Worm (Caenorhabditis elegans): ENCODE results near the gene oma-1.

oma-1 gene

ce11 chrIV:8893746-8894145, 5.0 kb downstream of the oma-1 start, which contains the start of gene rad-54.L2:
Gene rad-54.L2 (plus strand): TSS chrIV:8894077.
- TF ChIP-seq ets-7 (tag; optimal IDR thresholded peaks at IDR 0.05) (no peak), B0310.2 (tag; optimal IDR thresholded peaks at IDR 0.05) (no peak), aly-1 (tag; optimal IDR thresholded peaks at IDR 0.05) (no peak), F13C5.2 (tag; optimal IDR thresholded peaks at IDR 0.05) (peak; percentile 7)

ce11 chrIV:8901346-8901745, 12.6 kb downstream of the oma-1 start, which contains the start of gene C27B7.5:
Gene C27B7.5 (plus strand): TSS chrIV:8901646.
- no peak for TF ChIP-seq tra-4 (tag; optimal IDR thresholded peaks at IDR 0.05)
- TF ChIP-seq sea-1 (GFP tag; conservative IDR thresholded peaks at IDR 0.05) = no peak
- TF ChIP-seq scrt-1 (GFP tag; IDR thresholded peaks at IDR 0.05) = no peak
- TF ChIP-seq aly-1 (tag; optimal IDR thresholded peaks at IDR 0.05) = no peak
- no peak for TF ChIP-seq tbx-11 (GFP tag; IDR thresholded peaks at IDR 0.05)
- TF ChIP-seq B0310.2 (tag; optimal IDR thresholded peaks at IDR 0.05) = no peak
- no peak for TF ChIP-seq ets-7 (tag; optimal IDR thresholded peaks at IDR 0.05)
- no peak for TF ChIP-seq ama-1 (optimal IDR thresholded peaks at IDR 0.05)

- TF ChIP-seq aly-1 (tag; optimal IDR thresholded peaks at IDR 0.05) (no peak), scrt-1 (GFP tag; IDR thresholded peaks at IDR 0.05) (no peak), B0310.2 (tag; optimal IDR thresholded peaks at IDR 0.05) (no peak), ceh-36 (tag; optimal IDR thresholded peaks at IDR 0.05) (no peak), ets-7 (tag; optimal IDR thresholded peaks at IDR 0.05) (no peak), flt-1 (GFP tag; IDR thresholded peaks at IDR 0.05) (no peak), ceh-13 (GFP tag; optimal IDR thresholded peaks at IDR 0.05) (no peak), ama-1 (optimal IDR thresholded peaks at IDR 0.05) (no peak), hmg-4 (GFP tag; optimal IDR thresholded peaks at IDR 0.05) (no peak), hmbx-1 (tag; optimal IDR thresholded peaks at IDR 0.05) (no peak), hnd-1 (tag; optimal IDR thresholded peaks at IDR 0.05) (no peak), F13C5.2 (tag; optimal IDR thresholded peaks at IDR 0.05) (no peak), tbx-37 (GFP tag; conservative IDR thresholded peaks at IDR 0.05) (no peak), sea-1 (GFP tag; conservative IDR thresholded peaks at IDR 0.05) (no peak), tra-4 (tag; optimal IDR thresholded peaks at IDR 0.05) (no peak), pes-1 (GFP tag; IDR thresholded peaks at IDR 0.05) (no peak), tbx-11 (GFP tag; IDR thresholded peaks at IDR 0.05) (no peak)
These were observed 17.4 kb downstream of the oma-1 start, which contains the start of gene C27B7.6 for ce11 chrIV:8906164-8906563. Gene C27B7.6 (minus strand): TSS chrIV:8906345.

ce11 chrIV:8906743-8907142, 18.0 kb downstream of the oma-1 start, which contains the start of gene C27B7.7:
Gene C27B7.7 (plus strand): TSS chrIV:8907043.
- TF ChIP-seq ceh-36 (tag; optimal IDR thresholded peaks at IDR 0.05) (no peak), flt-1 (GFP tag; IDR thresholded peaks at IDR 0.05) (no peak), sea-1 (GFP tag; conservative IDR thresholded peaks at IDR 0.05) (no peak), tbx-37 (GFP tag; conservative IDR thresholded peaks at IDR 0.05) (no peak), hmbx-1 (tag; optimal IDR thresholded peaks at IDR 0.05) (no peak), pes-1 (GFP tag; IDR thresholded peaks at IDR 0.05) (no peak), hnd-1 (tag; optimal IDR thresholded peaks at IDR 0.05) (no peak), scrt-1 (GFP tag; IDR thresholded peaks at IDR 0.05) (no peak)

ce11 chrIV:8914187-8914586, 25.4 kb downstream of the oma-1 start:
- no peak for TF ChIP-seq tbx-37 (GFP tag; conservative IDR thresholded peaks at IDR 0.05)
- TF ChIP-seq F13C5.2 (tag; optimal IDR thresholded peaks at IDR 0.05) = no peak
- no peak for TF ChIP-seq tra-4 (tag; optimal IDR thresholded peaks at IDR 0.05)
- no peak for TF ChIP-seq tbx-11 (GFP tag; IDR thresholded peaks at IDR 0.05)
- TF ChIP-seq ceh-13 (GFP tag; optimal IDR thresholded peaks at IDR 0.05) = no peak
- no peak for TF ChIP-seq pes-1 (GFP tag; IDR thresholded peaks at IDR 0.05)
- TF ChIP-seq ceh-36 (tag; optimal IDR thresholded peaks at IDR 0.05) = no peak
- TF ChIP-seq scrt-1 (GFP tag; IDR thresholded peaks at IDR 0.05) = no peak
- TF ChIP-seq aly-1 (tag; optimal IDR thresholded peaks at IDR 0.05) = no peak

ce11 chrIV:8916010-8916409, 27.2 kb downstream of the oma-1 start, which contains the start of gene C27B7.9:
Gene C27B7.9 (minus strand): TSS chrIV:8916110.
- no peak for TF ChIP-seq hmg-4 (GFP tag; optimal IDR thresholded peaks at IDR 0.05)

- no peak for TF ChIP-seq scrt-1 (GFP tag; IDR thresholded peaks at IDR 0.05)
- no peak for TF ChIP-seq flt-1 (GFP tag; IDR thresholded peaks at IDR 0.05)
- TF ChIP-seq F13C5.2 (tag; optimal IDR thresholded peaks at IDR 0.05) = no peak
- no peak for TF ChIP-seq ceh-13 (GFP tag; optimal IDR thresholded peaks at IDR 0.05)
- TF ChIP-seq tbx-11 (GFP tag; IDR thresholded peaks at IDR 0.05) = no peak
- TF ChIP-seq ets-7 (tag; optimal IDR thresholded peaks at IDR 0.05) = no peak
- TF ChIP-seq tra-4 (tag; optimal IDR thresholded peaks at IDR 0.05) = no peak
- no peak for TF ChIP-seq tbx-37 (GFP tag; conservative IDR thresholded peaks at IDR 0.05)
- TF ChIP-seq hnd-1 (tag; optimal IDR thresholded peaks at IDR 0.05) = no peak
- TF ChIP-seq aly-1 (tag; optimal IDR thresholded peaks at IDR 0.05) = no peak
- TF ChIP-seq B0310.2 (tag; optimal IDR thresholded peaks at IDR 0.05) = no peak
- no peak for TF ChIP-seq hmg-4 (GFP tag; optimal IDR thresholded peaks at IDR 0.05)
- TF ChIP-seq sea-1 (GFP tag; conservative IDR thresholded peaks at IDR 0.05) = no peak
- no peak for TF ChIP-seq hmbx-1 (tag; optimal IDR thresholded peaks at IDR 0.05)
- TF ChIP-seq pes-1 (GFP tag; IDR thresholded peaks at IDR 0.05) = no peak
- no peak for TF ChIP-seq ama-1 (optimal IDR thresholded peaks at IDR 0.05)
- no peak for TF ChIP-seq ceh-36 (tag; optimal IDR thresholded peaks at IDR 0.05)
These were observed 30.0 kb downstream of the oma-1 start, which contains the start of gene rap-1 for ce11 chrIV:8918790-8919189. Gene rap-1 (minus strand): TSS chrIV:8918890.

ce11 chrIV:8920284-8920806, 31.6 kb downstream of the oma-1 start:
- TF ChIP-seq tbx-11 (GFP tag; IDR thresholded peaks at IDR 0.05) (no peak), ets-7 (tag; optimal IDR thresholded peaks at IDR 0.05) (no peak), hmbx-1 (tag; optimal IDR thresholded peaks at IDR 0.05) (no peak)
